Fruit fly (Drosophila melanogaster) whole organism, adult: ENCODE data around the gene Ctr1B.

Experiments
- CG11617 ChIP-seq: fragments of 200-800 bp; sonication (Bioruptor generic); optimal IDR thresholded peaks from 2 replicates; lab custom pipeline; 2017; ENCODE audit warnings: mild to moderate bottlenecking, missing biosample characterization, missing genetic modification reagents, missing genetic modification characterization
- CG12768 ChIP-seq: fragments of 200-800 bp; sonication (Bioruptor generic); optimal IDR thresholded peaks from 2 replicates; lab custom pipeline; 2017; ENCODE audit warnings: missing biosample characterization, missing genetic modification characterization, mild to moderate bottlenecking, moderate library complexity, missing genetic modification reagents
- CG14711 ChIP-seq: fragments of 200-800 bp; sonication (Bioruptor generic); optimal IDR thresholded peaks from 2 replicates; lab custom pipeline; 2018; ENCODE audit warnings: missing biosample characterization, mild to moderate bottlenecking, missing genetic modification characterization, moderate library complexity
- CG1620 ChIP-seq: fragments of 200-800 bp; sonication (Bioruptor generic); optimal IDR thresholded peaks from 2 replicates; lab custom pipeline; 2016; ENCODE audit warnings: missing biosample characterization, missing genetic modification characterization
- CG33017 ChIP-seq: fragments of 200-800 bp; sonication (Bioruptor generic); optimal IDR thresholded peaks from 2 replicates; lab custom pipeline; 2018; ENCODE audit warnings: missing biosample characterization, mild to moderate bottlenecking, missing genetic modification characterization, moderate library complexity
- CG5204 ChIP-seq: fragments of 200-800 bp; sonication (Bioruptor generic); optimal IDR thresholded peaks from 2 replicates; lab custom pipeline; 2016; ENCODE audit warnings: missing biosample characterization, missing genetic modification characterization
- CG7045 ChIP-seq: fragments of 200-800 bp; sonication (Bioruptor generic); optimal IDR thresholded peaks from 2 replicates; lab custom pipeline; 2017; ENCODE audit warnings: missing biosample characterization, mild to moderate bottlenecking, missing genetic modification characterization
- CG7101 ChIP-seq: fragments of 200-800 bp; sonication (Bioruptor generic); optimal IDR thresholded peaks from 2 replicates; lab custom pipeline; 2018; ENCODE audit warnings: missing biosample characterization, mild to moderate bottlenecking, missing genetic modification characterization, moderate library complexity
- Clk ChIP-seq: fragments of 200-800 bp; sonication (Bioruptor generic); optimal IDR thresholded peaks from 2 replicates; lab custom pipeline; 2017; ENCODE audit warnings: missing biosample characterization, missing genetic modification characterization
- Crg-1 ChIP-seq: fragments of 200-800 bp; sonication (Bioruptor generic); optimal IDR thresholded peaks from 2 replicates; lab custom pipeline; 2016; ENCODE audit warnings: missing biosample characterization, missing genetic modification characterization
- Hr96 ChIP-seq: fragments of 200-800 bp; sonication (Bioruptor generic); optimal IDR thresholded peaks from 2 replicates; lab custom pipeline; 2016; ENCODE audit warnings: missing biosample characterization, missing genetic modification characterization
- Mnt ChIP-seq: fragments of 200-800 bp; sonication (Bioruptor generic); optimal IDR thresholded peaks from 2 replicates; lab custom pipeline; 2016; ENCODE audit warnings: missing biosample characterization, mild to moderate bottlenecking, missing genetic modification characterization
- bab1 ChIP-seq: fragments of 200-800 bp; sonication (Bioruptor generic); optimal IDR thresholded peaks from 3 replicates; lab custom pipeline; 2019; ENCODE audit warnings: missing biosample characterization, mild to moderate bottlenecking, missing genetic modification characterization, moderate library complexity
- cic ChIP-seq: fragments of 200-800 bp; sonication (Bioruptor generic); optimal IDR thresholded peaks from 2 replicates; lab custom pipeline; 2017; ENCODE audit warnings: missing biosample characterization, mild to moderate bottlenecking, missing genetic modification characterization, moderate library complexity
- cnc ChIP-seq, 2 experiments: fragments of >200 bp; optimal IDR thresholded peaks; 2 replicates each; lab custom pipeline; 2017
- kay ChIP-seq: fragments of 200-800 bp; sonication (Bioruptor generic); peaks from one replicate; lab custom pipeline; 2016; ENCODE audit warnings: missing biosample characterization, missing genetic modification characterization, borderline replicate concordance
- ovo ChIP-seq: fragments of 200-800 bp; sonication (Bioruptor generic); optimal IDR thresholded peaks from 2 replicates; lab custom pipeline; 2016; ENCODE audit warnings: missing biosample characterization, missing genetic modification characterization
- pad ChIP-seq: fragments of 200-800 bp; sonication (Bioruptor generic); optimal IDR thresholded peaks from 3 replicates; lab custom pipeline; 2017; ENCODE audit warnings: missing biosample characterization, missing genetic modification characterization, mild to moderate bottlenecking, moderate library complexity, missing genetic modification reagents
- tj ChIP-seq: fragments of 200-800 bp; sonication (Bioruptor generic); optimal IDR thresholded peaks from 3 replicates; lab custom pipeline; 2017; ENCODE audit warnings: missing biosample characterization, mild to moderate bottlenecking, missing genetic modification characterization, moderate library complexity
- toe ChIP-seq: fragments of 200-800 bp; sonication (Bioruptor generic); optimal IDR thresholded peaks from 2 replicates; lab custom pipeline; 2016; ENCODE audit warnings: missing biosample characterization, missing genetic modification characterization

Ctr1B gene

DNA sequence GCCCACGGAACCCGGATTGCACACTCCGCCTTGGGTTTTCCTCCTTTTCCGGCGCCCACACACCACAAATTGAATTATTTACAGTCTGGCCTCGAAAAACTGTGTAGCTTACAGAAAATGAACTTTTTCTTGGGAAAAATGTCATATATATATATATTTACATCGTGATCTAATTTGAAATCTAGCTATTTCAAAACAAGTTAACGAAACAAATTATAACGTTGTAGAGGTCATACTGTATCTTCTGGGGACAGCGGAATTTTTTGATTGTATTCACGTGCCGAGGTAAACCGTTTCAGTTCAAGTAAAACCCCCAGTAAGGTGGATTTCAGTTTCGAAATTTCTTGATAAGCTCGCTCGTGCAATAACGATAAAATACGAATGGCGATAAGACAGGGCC is 37.0 kb downstream of the Ctr1B start:
- TF ChIP-seq CG14711 (tag; lab: Kevin White, UChicago): peak; percentile 77
- peak; percentile 32 for TF ChIP-seq cic (GFP tag; lab: Kevin White, UChicago)
- TF ChIP-seq Clk: no peak
- TF ChIP-seq Hr96 (GFP tag; lab: Kevin White, UChicago): no peak
- no peak for TF ChIP-seq CG12768 (GFP tag; lab: Kevin White, UChicago)
- no peak for TF ChIP-seq cnc (optimal IDR thresholded peaks at IDR 0.05; lab: Kevin White, UChicago)
- peak; percentile 90 for TF ChIP-seq kay (GFP tag; lab: Kevin White, UChicago)
- TF ChIP-seq CG7101 (tag; lab: Kevin White, UChicago): peak; percentile 76
- no peak for TF ChIP-seq CG5204
- TF ChIP-seq tj (GFP tag; lab: Kevin White, UChicago): peak; percentile 72
- peak; percentile 80 for TF ChIP-seq bab1 (GFP tag; lab: Kevin White, UChicago)
- TF ChIP-seq ovo: no peak
- TF ChIP-seq CG11617 (GFP tag; lab: Kevin White, UChicago): no peak
- peak; percentile 27 for TF ChIP-seq pad (GFP tag; lab: Kevin White, UChicago)
- TF ChIP-seq Mnt (GFP tag; lab: Kevin White, UChicago): no peak
- TF ChIP-seq CG7045 (GFP tag; lab: Kevin White, UChicago): no peak
- peak; percentile 55 for TF ChIP-seq CG33017 (tag; lab: Kevin White, UChicago)
- TF ChIP-seq toe: no peak
- no peak for TF ChIP-seq CG1620 (GFP tag; lab: Kevin White, UChicago)
- no peak for TF ChIP-seq Crg-1 (GFP tag; lab: Kevin White, UChicago)

DNA sequence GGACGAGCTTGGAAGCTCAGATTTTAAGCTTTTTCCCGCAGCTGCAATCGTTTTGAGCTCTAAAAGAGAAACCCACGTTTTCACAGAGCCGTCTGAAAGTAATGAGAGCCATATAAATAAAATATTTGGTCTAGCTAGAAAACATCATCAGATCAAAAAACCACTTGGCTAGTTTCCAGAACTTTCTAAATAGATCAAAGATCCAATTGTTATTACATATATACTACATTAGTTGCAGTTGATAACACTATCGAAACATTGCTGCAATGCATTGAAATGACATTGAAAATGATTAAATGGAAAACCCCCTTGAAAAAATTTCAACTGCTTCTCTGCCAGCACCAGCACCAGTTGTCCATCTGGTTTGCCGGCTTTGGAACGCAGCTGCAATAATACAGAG is 37.6 kb downstream of the Ctr1B start:
- TF ChIP-seq CG7045 (GFP tag; lab: Kevin White, UChicago): peak; percentile 19
- peak; percentile 19 for TF ChIP-seq CG5204
- TF ChIP-seq toe: no peak
- no peak for TF ChIP-seq CG11617 (GFP tag; lab: Kevin White, UChicago)

DNA sequence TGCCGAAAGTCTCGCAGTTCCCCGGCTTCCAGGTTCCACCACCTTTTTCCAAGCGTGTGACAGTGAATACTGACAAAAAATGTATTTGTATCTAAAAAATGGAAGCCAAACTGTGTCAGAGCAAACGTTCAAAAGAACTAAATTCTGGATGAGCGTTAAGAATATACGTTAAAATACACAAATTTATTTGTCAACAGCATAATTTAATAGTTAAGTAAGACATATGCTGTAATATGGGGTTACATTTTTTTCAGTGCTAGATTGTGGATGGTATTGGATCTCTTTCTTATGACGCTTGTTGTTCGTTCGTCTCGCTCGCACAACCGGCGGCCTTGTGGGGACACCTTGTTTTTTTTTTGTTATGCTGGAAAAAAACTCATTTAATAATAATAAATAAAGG is 38.2 kb downstream of the Ctr1B start:
- TF ChIP-seq cnc (optimal IDR thresholded peaks at IDR 0.05; lab: Kevin White, UChicago) (no peak), kay (GFP tag; lab: Kevin White, UChicago) (no peak), toe (no peak), CG11617 (GFP tag; lab: Kevin White, UChicago) (no peak), Clk (no peak), bab1 (GFP tag; lab: Kevin White, UChicago) (peak; percentile 18), Hr96 (GFP tag; lab: Kevin White, UChicago) (peak; percentile 1), Crg-1 (GFP tag; lab: Kevin White, UChicago) (no peak), CG14711 (tag; lab: Kevin White, UChicago) (peak; percentile 37), CG7045 (GFP tag; lab: Kevin White, UChicago) (no peak), CG5204 (peak; percentile 5), ovo (no peak), CG33017 (tag; lab: Kevin White, UChicago) (no peak), CG7101 (tag; lab: Kevin White, UChicago) (peak; percentile 0), pad (GFP tag; lab: Kevin White, UChicago) (no peak), CG1620 (GFP tag; lab: Kevin White, UChicago) (no peak), CG12768 (GFP tag; lab: Kevin White, UChicago) (no peak)

DNA sequence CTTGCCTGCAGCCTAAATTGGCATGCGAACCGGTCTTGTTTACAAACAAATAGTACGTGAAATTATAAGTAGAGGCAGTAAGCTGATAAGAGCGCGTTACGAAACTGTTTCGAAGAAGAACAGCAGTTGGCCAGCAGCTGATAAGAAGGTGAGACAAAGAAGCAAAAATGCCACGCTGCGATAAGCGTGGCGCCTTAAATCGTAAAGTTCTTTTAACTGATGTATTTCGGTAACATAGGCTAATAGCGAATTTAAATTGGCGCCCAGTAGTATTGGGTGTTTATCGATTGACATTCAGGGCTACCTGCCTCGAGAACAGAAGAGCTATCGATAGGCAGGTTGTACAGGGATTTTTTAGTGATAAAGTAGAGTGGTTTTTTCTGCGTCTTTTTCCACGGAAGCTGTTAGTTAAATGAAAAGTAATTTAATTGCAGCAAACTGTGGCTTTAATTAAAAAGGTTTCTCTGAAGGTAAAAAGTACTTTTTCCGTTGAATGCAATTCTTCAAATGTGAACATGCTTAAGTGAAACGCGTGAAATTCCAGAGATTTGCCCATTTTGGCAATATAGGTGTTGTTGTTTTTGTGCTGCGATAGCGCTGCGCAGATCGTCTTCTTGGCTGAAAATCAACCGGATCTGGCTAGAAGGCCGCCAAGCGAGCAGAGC is 39.3 kb downstream of the Ctr1B start, which contains the start of gene stck:
Gene stck, plus strand, starts transcription at position 353 of the 665 bp plus-strand sequence.
- TF ChIP-seq kay (GFP tag; lab: Kevin White, UChicago) (peak; percentile 69), cic (GFP tag; lab: Kevin White, UChicago) (peak; percentile 89), CG1620 (GFP tag; lab: Kevin White, UChicago) (peak; percentile 49), Mnt (GFP tag; lab: Kevin White, UChicago) (peak; percentile 30), pad (GFP tag; lab: Kevin White, UChicago) (no peak), Hr96 (GFP tag; lab: Kevin White, UChicago) (peak; percentile 4), CG14711 (tag; lab: Kevin White, UChicago) (no peak)

DNA sequence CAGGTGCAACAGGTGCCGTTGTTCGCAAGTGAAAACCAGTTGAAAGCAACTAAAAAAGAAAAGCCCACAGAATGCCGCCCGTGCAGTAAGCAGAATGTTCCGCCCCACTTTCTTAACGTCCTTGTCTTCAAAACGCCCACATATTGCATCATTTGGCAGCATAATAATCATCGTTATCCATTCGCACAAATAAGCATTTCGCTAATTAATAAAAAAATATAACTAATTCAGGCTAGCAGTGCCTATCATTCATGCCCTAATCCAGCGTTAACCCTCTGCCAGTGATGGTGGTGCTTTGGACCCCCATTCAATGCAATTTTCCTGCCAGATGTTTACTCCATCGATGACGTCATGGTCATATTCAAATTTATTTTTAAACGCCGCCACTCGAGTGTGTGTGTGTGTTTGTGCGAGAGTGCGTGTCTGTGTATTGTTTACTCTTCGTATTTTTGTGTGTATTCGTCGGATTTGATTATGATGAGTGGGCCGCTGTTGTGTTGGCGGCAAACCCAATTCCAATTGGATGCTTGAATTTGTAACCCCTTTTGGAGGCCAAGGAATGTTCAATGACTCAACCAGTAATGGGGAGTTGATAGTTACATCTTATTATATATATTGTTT is 40.1 kb downstream of the Ctr1B start:
- TF ChIP-seq Clk: no peak
- no peak for TF ChIP-seq tj (GFP tag; lab: Kevin White, UChicago)
- no peak for TF ChIP-seq CG11617 (GFP tag; lab: Kevin White, UChicago)
- peak; percentile 17 for TF ChIP-seq cic (GFP tag; lab: Kevin White, UChicago)

DNA sequence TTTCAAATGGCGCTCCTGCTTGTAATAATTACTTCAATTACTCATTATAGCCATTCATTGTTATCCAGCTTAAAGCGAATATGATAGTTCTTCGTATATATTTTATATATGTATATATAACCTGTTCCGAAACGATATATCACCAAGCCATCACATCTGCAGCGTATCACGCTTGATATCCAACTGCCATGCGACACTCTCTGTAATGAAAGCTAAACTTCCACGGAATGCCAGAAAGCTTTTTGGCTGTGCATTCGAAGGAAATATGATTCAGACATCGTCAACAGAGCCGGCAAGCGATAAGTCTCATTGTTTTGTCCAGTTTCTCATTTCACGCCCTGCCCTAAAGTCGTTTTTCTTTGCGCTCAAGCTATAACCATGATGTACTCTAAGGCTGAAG is 40.6 kb downstream of the Ctr1B start:
- TF ChIP-seq cic (GFP tag; lab: Kevin White, UChicago): no peak
- peak; percentile 60 for TF ChIP-seq Mnt (GFP tag; lab: Kevin White, UChicago)
- peak; percentile 69 for TF ChIP-seq tj (GFP tag; lab: Kevin White, UChicago)
- TF ChIP-seq cnc (optimal IDR thresholded peaks at IDR 0.05; lab: Kevin White, UChicago): no peak
- peak; percentile 93 for TF ChIP-seq kay (GFP tag; lab: Kevin White, UChicago)
- no peak for TF ChIP-seq CG1620 (GFP tag; lab: Kevin White, UChicago)
- no peak for TF ChIP-seq CG7045 (GFP tag; lab: Kevin White, UChicago)
- no peak for TF ChIP-seq CG7101 (tag; lab: Kevin White, UChicago)
- no peak for TF ChIP-seq Clk
